Fruit fly (Drosophila melanogaster): ENCODE results near the gene ABCB7.

The ABCB7 gene

dm6 chr3L:1584003-1584402 is 34.2 kb upstream of the ABCB7 start:
- TF ChIP-seq rgr (GFP tag; optimal IDR thresholded peaks at IDR 0.05) (peak; percentile 27), ey (GFP tag; optimal IDR thresholded peaks at IDR 0.05) (peak; percentile 23), lola (GFP tag; optimal IDR thresholded peaks at IDR 0.05) (no peak), Sp1 (GFP tag; optimal IDR thresholded peaks at IDR 0.05) (no peak), sv (GFP tag; optimal IDR thresholded peaks at IDR 0.05) (no peak), Dfd (GFP tag; optimal IDR thresholded peaks at IDR 0.05) (no peak), Hr78 (GFP tag; optimal IDR thresholded peaks at IDR 0.05) (no peak), sage (GFP tag; optimal IDR thresholded peaks at IDR 0.05) (no peak), jim (GFP tag; optimal IDR thresholded peaks at IDR 0.05) (no peak), CG9705 (GFP tag; optimal IDR thresholded peaks at IDR 0.05) (no peak), h (GFP tag; optimal IDR thresholded peaks at IDR 0.05) (peak; percentile 50), CrebA (GFP tag; optimal IDR thresholded peaks at IDR 0.05; ENCODE audit: borderline replicate concordance) (no peak), Vsx2 (GFP tag; optimal IDR thresholded peaks at IDR 0.05; ENCODE audit: partially characterized antibody) (no peak), dsf (GFP tag; optimal IDR thresholded peaks at IDR 0.05; ENCODE audit: borderline replicate concordance) (no peak), Hr83 (GFP tag; optimal IDR thresholded peaks at IDR 0.05; ENCODE audit: poor library complexity, severe bottlenecking) (no peak), OdsH (GFP tag; optimal IDR thresholded peaks at IDR 0.05) (peak; percentile 15), HLH106 (tag; optimal IDR thresholded peaks at IDR 0.05) (no peak), tai (GFP tag; optimal IDR thresholded peaks at IDR 0.05) (peak; percentile 4), br (GFP tag; optimal IDR thresholded peaks at IDR 0.05) (peak; percentile 8), CG32264 (GFP tag; optimal IDR thresholded peaks at IDR 0.05) (no peak), foxo (GFP tag; optimal IDR thresholded peaks at IDR 0.05) (peak in 1 of 2 experiments; percentile 48), fru (GFP tag; optimal IDR thresholded peaks at IDR 0.05) (peak; percentile 32), Myc (optimal IDR thresholded peaks at IDR 0.05) (no peak), N (GFP tag; optimal IDR thresholded peaks at IDR 0.05) (no peak), psq (GFP tag; optimal IDR thresholded peaks at IDR 0.05) (no peak), Hnf4 (GFP tag; optimal IDR thresholded peaks at IDR 0.05) (no peak), usp (GFP tag; optimal IDR thresholded peaks at IDR 0.05) (no peak), dl (GFP tag; optimal IDR thresholded peaks at IDR 0.05; ENCODE audit: insufficient read depth in 1 of 2, partially characterized antibody in 2 of 2) (no peak), Mio (GFP tag; optimal IDR thresholded peaks at IDR 0.05) (no peak), woc (GFP tag; optimal IDR thresholded peaks at IDR 0.05) (no peak), Abd-B (GFP tag; optimal IDR thresholded peaks at IDR 0.05) (no peak), Rel (GFP tag; optimal IDR thresholded peaks at IDR 0.05) (no peak), Rel (tag; optimal IDR thresholded peaks at IDR 0.05) (no peak), GATAd (GFP tag; optimal IDR thresholded peaks at IDR 0.05) (no peak), pan (optimal IDR thresholded peaks at IDR 0.05) (no peak), dmrt93B (GFP tag; optimal IDR thresholded peaks at IDR 0.05) (no peak), Dif (GFP tag; optimal IDR thresholded peaks at IDR 0.05; ENCODE audit: partially characterized antibody) (no peak), brk (GFP tag; optimal IDR thresholded peaks at IDR 0.05) (no peak), Jra (GFP tag; optimal IDR thresholded peaks at IDR 0.05) (no peak)

dm6 chr3L:1584781-1585180 is 33.4 kb upstream of the ABCB7 start:
- TF ChIP-seq jim (GFP tag; optimal IDR thresholded peaks at IDR 0.05): no peak
- peak; percentile 46 for TF ChIP-seq br (GFP tag; optimal IDR thresholded peaks at IDR 0.05)
- peak; percentile 72 for TF ChIP-seq woc (GFP tag; optimal IDR thresholded peaks at IDR 0.05)
- peak; percentile 72 for TF ChIP-seq HLH106 (tag; optimal IDR thresholded peaks at IDR 0.05)
- TF ChIP-seq Sp1 (GFP tag; optimal IDR thresholded peaks at IDR 0.05): peak; percentile 0
- TF ChIP-seq N (GFP tag; optimal IDR thresholded peaks at IDR 0.05): no peak
- TF ChIP-seq Dif (GFP tag; optimal IDR thresholded peaks at IDR 0.05; ENCODE audit: partially characterized antibody): no peak
- TF ChIP-seq dsf (GFP tag; optimal IDR thresholded peaks at IDR 0.05; ENCODE audit: borderline replicate concordance): no peak
- peak in 1 of 2 experiments; percentile 39 for TF ChIP-seq foxo (GFP tag; optimal IDR thresholded peaks at IDR 0.05)
- no peak for TF ChIP-seq brk (GFP tag; optimal IDR thresholded peaks at IDR 0.05)
- no peak for TF ChIP-seq Hr78 (GFP tag; optimal IDR thresholded peaks at IDR 0.05)
- no peak for TF ChIP-seq Jra (GFP tag; optimal IDR thresholded peaks at IDR 0.05)
- no peak for TF ChIP-seq Mio (GFP tag; optimal IDR thresholded peaks at IDR 0.05)
- TF ChIP-seq psq (GFP tag; optimal IDR thresholded peaks at IDR 0.05): no peak
- TF ChIP-seq Hnf4 (GFP tag; optimal IDR thresholded peaks at IDR 0.05): no peak
- no peak for TF ChIP-seq Myc (optimal IDR thresholded peaks at IDR 0.05)
- TF ChIP-seq CG9705 (GFP tag; optimal IDR thresholded peaks at IDR 0.05): peak; percentile 30
- TF ChIP-seq CrebA (GFP tag; optimal IDR thresholded peaks at IDR 0.05; ENCODE audit: borderline replicate concordance): no peak
- TF ChIP-seq Dfd (GFP tag; optimal IDR thresholded peaks at IDR 0.05): no peak
- no peak for TF ChIP-seq lola (GFP tag; optimal IDR thresholded peaks at IDR 0.05)
- TF ChIP-seq Hr83 (GFP tag; optimal IDR thresholded peaks at IDR 0.05; ENCODE audit: poor library complexity, severe bottlenecking): no peak
- TF ChIP-seq Rel (GFP tag; optimal IDR thresholded peaks at IDR 0.05): no peak
- no peak for TF ChIP-seq Rel (tag; optimal IDR thresholded peaks at IDR 0.05)
- TF ChIP-seq Abd-B (GFP tag; optimal IDR thresholded peaks at IDR 0.05): no peak
- TF ChIP-seq dmrt93B (GFP tag; optimal IDR thresholded peaks at IDR 0.05): peak; percentile 61
- peak; percentile 60 for TF ChIP-seq sage (GFP tag; optimal IDR thresholded peaks at IDR 0.05)
- no peak for TF ChIP-seq Vsx2 (GFP tag; optimal IDR thresholded peaks at IDR 0.05; ENCODE audit: partially characterized antibody)
- TF ChIP-seq pan (optimal IDR thresholded peaks at IDR 0.05): no peak
- no peak for TF ChIP-seq OdsH (GFP tag; optimal IDR thresholded peaks at IDR 0.05)
- TF ChIP-seq fru (GFP tag; optimal IDR thresholded peaks at IDR 0.05): no peak
- TF ChIP-seq sv (GFP tag; optimal IDR thresholded peaks at IDR 0.05): no peak
- TF ChIP-seq h (GFP tag; optimal IDR thresholded peaks at IDR 0.05): peak; percentile 78
- TF ChIP-seq ey (GFP tag; optimal IDR thresholded peaks at IDR 0.05): peak; percentile 38
- peak; percentile 71 for TF ChIP-seq CG32264 (GFP tag; optimal IDR thresholded peaks at IDR 0.05)
- TF ChIP-seq tai (GFP tag; optimal IDR thresholded peaks at IDR 0.05): no peak
- TF ChIP-seq GATAd (GFP tag; optimal IDR thresholded peaks at IDR 0.05): no peak
- TF ChIP-seq rgr (GFP tag; optimal IDR thresholded peaks at IDR 0.05): no peak
- no peak for TF ChIP-seq usp (GFP tag; optimal IDR thresholded peaks at IDR 0.05)
- TF ChIP-seq dl (GFP tag; optimal IDR thresholded peaks at IDR 0.05; ENCODE audit: insufficient read depth in 1 of 2, partially characterized antibody in 2 of 2): no peak

All from whole organism, wandering third instar larva.